Worm (Caenorhabditis elegans): ENCODE data around the gene C55A1.6.

- TF ChIP-seq K11D2.4 (GFP tag; IDR thresholded peaks at IDR 0.05) (no peak), snpc-1.3 (tag; optimal IDR thresholded peaks at IDR 0.05; ENCODE audit: insufficient read depth) (no peak), nhr-27 (tag; optimal IDR thresholded peaks at IDR 0.05) (no peak), lsl-1 (GFP tag; optimal IDR thresholded peaks at IDR 0.05) (no peak), hlh-12 (tag; optimal IDR thresholded peaks at IDR 0.05) (no peak), ceh-27 (GFP tag; optimal IDR thresholded peaks at IDR 0.05) (no peak), akir-1 (GFP tag; optimal IDR thresholded peaks at IDR 0.05) (no peak), gei-17 (GFP tag; optimal IDR thresholded peaks at IDR 0.05) (no peak), somi-1 (GFP tag; optimal IDR thresholded peaks at IDR 0.05) (no peak), lin-40 (tag; optimal IDR thresholded peaks at IDR 0.05) (no peak), snpc-4 (GFP tag; optimal IDR thresholded peaks at IDR 0.05) (no peak), snpc-4 (tag; optimal IDR thresholded peaks at IDR 0.05) (no peak), Y56A3A.18 (GFP tag; IDR thresholded peaks at IDR 0.05) (no peak), lag-1 (GFP tag; IDR thresholded peaks at IDR 0.05) (no peak), hmg-20 (GFP tag; IDR thresholded peaks at IDR 0.05) (no peak)
Observed at ce11 chrV:15652147-15652546, 4.3 kb downstream of the C55A1.6 start.

All from whole organism, young adult.